Worm (Caenorhabditis elegans) whole organism, L4 larva: ENCODE data around the gene sru-2.

Experiments
- F26F4.8 ChIP-seq: fragments of 200-800 bp; sonication (Bioruptor generic); conservative IDR thresholded peaks from 2 replicates; pipeline ENCODE4 v1.3.6; 2022; ENCODE audit warnings: missing genetic modification characterization, missing compliant biosample characterization
- F37D6.2 ChIP-seq: sonication (generic microtip); optimal IDR thresholded peaks from 2 replicates; lab custom pipeline; 2016; ENCODE audit warnings: mild to moderate bottlenecking, missing genetic modification characterization, missing compliant biosample characterization
- F49E8.2 ChIP-seq: sonication (generic microtip); optimal IDR thresholded peaks from 2 replicates; lab custom pipeline; 2016; ENCODE audit warnings: missing compliant biosample characterization, mild to moderate bottlenecking, missing genetic modification characterization, borderline replicate concordance
- T20F7.1 ChIP-seq: fragments of 200-800 bp; sonication (Bioruptor generic); optimal IDR thresholded peaks from 2 replicates; lab custom pipeline; 2018; ENCODE audit warnings: mild to moderate bottlenecking, missing genetic modification characterization, missing compliant biosample characterization
- Y105C5A.15 ChIP-seq: fragments of 200-800 bp; sonication (Bioruptor generic); IDR thresholded peaks from 2 replicates; pipeline ENCODE4 v1.3.6; 2022; ENCODE audit warnings: missing genetic modification characterization, missing compliant biosample characterization
- Y48G9A.11 ChIP-seq: fragments of 200-800 bp; sonication (Bioruptor generic); IDR thresholded peaks from 2 replicates; pipeline ENCODE4 v1.3.6; 2022; ENCODE audit warnings: missing genetic modification reagents, missing genetic modification characterization, missing compliant biosample characterization
- Y5F2A.4 ChIP-seq: fragments of 200-800 bp; sonication (Bioruptor generic); optimal IDR thresholded peaks from 2 replicates; lab custom pipeline; 2018; ENCODE audit warnings: mild to moderate bottlenecking, missing genetic modification characterization, missing compliant biosample characterization
- aha-1 ChIP-seq: fragments of 150-350 bp; peaks from one replicate; lab custom pipeline; 2014; ENCODE audit warnings: missing biosample characterization, missing genetic modification characterization
- arid-1 ChIP-seq: fragments of 200-800 bp; sonication (Bioruptor generic); conservative IDR thresholded peaks from 2 replicates; pipeline ENCODE4 v1.3.6; 2022; ENCODE audit warnings: missing genetic modification reagents, missing genetic modification characterization, missing compliant biosample characterization
- ceh-32 ChIP-seq: sonication (generic microtip); optimal IDR thresholded peaks from 2 replicates; lab custom pipeline; 2016; ENCODE audit warnings: mild to moderate bottlenecking, missing genetic modification characterization, missing compliant biosample characterization; ENCODE audit not compliant: poor library complexity
- ceh-44 ChIP-seq: fragments of 200-800 bp; sonication (Bioruptor generic); IDR thresholded peaks from 2 replicates; pipeline ENCODE4 v1.3.6; 2022; ENCODE audit warnings: missing genetic modification reagents, missing genetic modification characterization, missing compliant biosample characterization
- ceh-62 ChIP-seq: sonication (generic microtip); optimal IDR thresholded peaks from 2 replicates; lab custom pipeline; 2017; ENCODE audit warnings: missing biosample characterization, missing genetic modification characterization
- ctbp-1 ChIP-seq: fragments of 200-800 bp; sonication (Bioruptor generic); IDR thresholded peaks from 2 replicates; pipeline ENCODE4 v1.3.6; 2022; ENCODE audit warnings: missing genetic modification reagents, missing genetic modification characterization, missing compliant biosample characterization
- daf-16 ChIP-seq, 3 experiments: sonication (generic microtip); optimal IDR thresholded peaks; 2 replicates each; lab custom pipeline; 2016 to 2017; ENCODE audit warnings: missing genetic modification characterization in 3 of 3, missing genetic modification reagents in 3 of 3, mild to moderate bottlenecking in 2 of 3, missing compliant biosample characterization in 2 of 3, missing biosample characterization in 1 of 3, moderate library complexity in 1 of 3
- daf-19 ChIP-seq: fragments of 200-800 bp; sonication (Bioruptor generic); conservative IDR thresholded peaks from 2 replicates; pipeline ENCODE4 v1.3.6; 2022; ENCODE audit warnings: missing genetic modification characterization, missing compliant biosample characterization
- daf-8 ChIP-seq: fragments of 200-800 bp; sonication (Bioruptor generic); IDR thresholded peaks from 2 replicates; pipeline ENCODE4 v1.3.6; 2022; ENCODE audit warnings: missing genetic modification characterization, missing compliant biosample characterization
- dmd-6 ChIP-seq: fragments of 200-800 bp; sonication (Bioruptor generic); IDR thresholded peaks from 2 replicates; pipeline ENCODE4 v1.3.6; 2022; ENCODE audit warnings: missing genetic modification reagents, missing genetic modification characterization, missing compliant biosample characterization
- dmd-9 ChIP-seq: fragments of 200-800 bp; sonication (Bioruptor generic); IDR thresholded peaks from 2 replicates; pipeline ENCODE4 v1.3.6; 2022; ENCODE audit warnings: missing genetic modification reagents, missing genetic modification characterization, missing compliant biosample characterization
- dpl-1 ChIP-seq: fragments of 150-350 bp; optimal IDR thresholded peaks from 2 replicates; lab custom pipeline; 2014; ENCODE audit warnings: missing biosample characterization, missing genetic modification reagents, missing genetic modification characterization
- duxl-1 ChIP-seq: sonication (generic microtip); optimal IDR thresholded peaks from 2 replicates; lab custom pipeline; 2016; ENCODE audit warnings: mild to moderate bottlenecking, missing genetic modification characterization, moderate library complexity, missing compliant biosample characterization; ENCODE audit not compliant: poor library complexity
- dve-1 ChIP-seq: sonication (generic microtip); optimal IDR thresholded peaks from 2 replicates; lab custom pipeline; 2017; ENCODE audit warnings: antibody characterized with exemption, mild to moderate bottlenecking, missing genetic modification characterization, missing compliant biosample characterization; ENCODE audit not compliant: insufficient read depth
- egl-27 ChIP-seq: sonication (generic microtip); optimal IDR thresholded peaks from 3 replicates; lab custom pipeline; 2017; ENCODE audit warnings: missing biosample characterization, missing genetic modification reagents, missing genetic modification characterization
- egl-43 ChIP-seq: fragments of 200-800 bp; sonication (Bioruptor generic); IDR thresholded peaks from 2 replicates; pipeline ENCODE4 v1.3.6; 2022; ENCODE audit warnings: missing genetic modification reagents, missing genetic modification characterization, missing compliant biosample characterization
- hlh-11 ChIP-seq: fragments of 200-800 bp; sonication (Bioruptor generic); optimal IDR thresholded peaks from 2 replicates; lab custom pipeline; 2018; ENCODE audit warnings: mild to moderate bottlenecking, missing genetic modification characterization, missing compliant biosample characterization
- hlh-30 ChIP-seq: sonication (generic microtip); optimal IDR thresholded peaks from 2 replicates; lab custom pipeline; 2017; ENCODE audit warnings: antibody characterized with exemption, mild to moderate bottlenecking, missing genetic modification characterization, missing compliant biosample characterization; ENCODE audit not compliant: insufficient read depth
- hmg-1.1 ChIP-seq: fragments of 200-800 bp; sonication (Bioruptor generic); IDR thresholded peaks from 2 replicates; pipeline ENCODE4 v1.3.6; 2022; ENCODE audit warnings: missing genetic modification reagents, missing genetic modification characterization, missing compliant biosample characterization
- lim-7 ChIP-seq: fragments of 200-800 bp; sonication (Bioruptor generic); IDR thresholded peaks from 2 replicates; pipeline ENCODE4 v1.3.6; 2022; ENCODE audit warnings: missing genetic modification characterization, missing compliant biosample characterization
- lsy-2 ChIP-seq, 2 experiments: fragments of 150-350 bp in 1 of 2; sonication (generic microtip) in 1 of 2; optimal IDR thresholded peaks; 2 replicates each; lab custom pipeline; 2014 to 2017; ENCODE audit warnings: missing biosample characterization in 2 of 2, missing genetic modification characterization in 2 of 2
- mep-1 ChIP-seq: fragments of 150-350 bp; sonication (generic microtip); optimal IDR thresholded peaks from 3 replicates; lab custom pipeline; 2014; ENCODE audit warnings: missing biosample characterization, missing genetic modification characterization
- mes-2 ChIP-seq: sonication (generic microtip); optimal IDR thresholded peaks from 2 replicates; lab custom pipeline; 2016; ENCODE audit warnings: missing genotype, mild to moderate bottlenecking, missing genetic modification characterization, missing compliant biosample characterization; ENCODE audit not compliant: poor library complexity, severe bottlenecking
- mxl-2 ChIP-seq: fragments of 200-800 bp; sonication (Bioruptor generic); conservative IDR thresholded peaks from 2 replicates; pipeline ENCODE4 v1.3.6; 2022; ENCODE audit warnings: missing genetic modification reagents, missing genetic modification characterization, missing compliant biosample characterization
- mxl-3 ChIP-seq: fragments of 200-800 bp; sonication (Bioruptor generic); optimal IDR thresholded peaks from 2 replicates; lab custom pipeline; 2018; ENCODE audit warnings: mild to moderate bottlenecking, missing genetic modification characterization, missing compliant biosample characterization
- nhr-10 ChIP-seq: fragments of 150-350 bp; optimal IDR thresholded peaks from 2 replicates; lab custom pipeline; 2014; ENCODE audit warnings: missing biosample characterization, missing genetic modification characterization
- nhr-102 ChIP-seq: sonication (generic microtip); optimal IDR thresholded peaks from 2 replicates; lab custom pipeline; 2016; ENCODE audit warnings: mild to moderate bottlenecking, missing genetic modification characterization, moderate library complexity, missing compliant biosample characterization
- nhr-11 ChIP-seq: fragments of 150-350 bp; optimal IDR thresholded peaks from 2 replicates; lab custom pipeline; 2014; ENCODE audit warnings: missing biosample characterization, missing genetic modification characterization
- nhr-41 ChIP-seq: fragments of 200-800 bp; sonication (Bioruptor generic); IDR thresholded peaks from 2 replicates; pipeline ENCODE4 v1.3.6; 2022; ENCODE audit warnings: missing genetic modification reagents, missing genetic modification characterization, missing compliant biosample characterization
- nhr-6 ChIP-seq: fragments of 150-350 bp; optimal IDR thresholded peaks from 2 replicates; lab custom pipeline; 2014; ENCODE audit warnings: missing biosample characterization, missing genetic modification characterization
- nhr-76 ChIP-seq: fragments of 150-350 bp; optimal IDR thresholded peaks from 2 replicates; lab custom pipeline; 2014; ENCODE audit warnings: missing biosample characterization, missing genetic modification characterization
- nhr-77 ChIP-seq: fragments of 150-350 bp; optimal IDR thresholded peaks from 2 replicates; lab custom pipeline; 2014; ENCODE audit warnings: missing biosample characterization, missing genetic modification characterization
- sdz-12 ChIP-seq: fragments of 200-800 bp; sonication (Bioruptor generic); optimal IDR thresholded peaks from 2 replicates; lab custom pipeline; 2018; ENCODE audit warnings: mild to moderate bottlenecking, missing genetic modification characterization, missing compliant biosample characterization
- set-16 ChIP-seq: fragments of 200-800 bp; sonication (Bioruptor generic); IDR thresholded peaks from 2 replicates; pipeline ENCODE4 v1.3.6; 2022; ENCODE audit warnings: missing genetic modification reagents, missing genetic modification characterization, missing compliant biosample characterization
- skn-1 ChIP-seq: fragments of 150-350 bp; optimal IDR thresholded peaks from 2 replicates; lab custom pipeline; 2014; ENCODE audit warnings: missing biosample characterization, missing genetic modification characterization
- snpc-1.2 ChIP-seq: fragments of 200-800 bp; sonication (Bioruptor generic); IDR thresholded peaks from 2 replicates; pipeline ENCODE4 v1.3.6; 2022; ENCODE audit warnings: missing genetic modification reagents, missing genetic modification characterization, missing compliant biosample characterization
- spr-1 ChIP-seq: sonication (generic microtip); optimal IDR thresholded peaks from 2 replicates; lab custom pipeline; 2016; ENCODE audit warnings: mild to moderate bottlenecking, missing genetic modification characterization, missing compliant biosample characterization
- tag-97 ChIP-seq: fragments of 200-800 bp; sonication (Bioruptor generic); IDR thresholded peaks from 2 replicates; pipeline ENCODE4 v1.3.6; 2022; ENCODE audit warnings: missing genetic modification characterization, missing compliant biosample characterization

Gene sru-2

ce11 chrIV:9523139-9523538, 37.1 kb downstream of the sru-2 start:
- TF ChIP-seq nhr-77 (tag; lab: Kevin White, UChicago) (no peak), mxl-3 (GFP tag; lab: Kevin White, UChicago) (no peak), nhr-11 (tag; lab: Kevin White, UChicago) (no peak), dmd-6 (GFP tag; lab: Robert Waterston, UW) (no peak), dmd-9 (no peak), nhr-102 (tag; lab: Kevin White, UChicago) (no peak), skn-1 (no peak), F49E8.2 (tag; lab: Kevin White, UChicago) (no peak), duxl-1 (tag; lab: Kevin White, UChicago) (no peak), ceh-62 (tag; lab: Kevin White, UChicago) (no peak)

ce11 chrIV:9524849-9525460, 38.9 kb downstream of the sru-2 start, which contains the start of gene ndua-5:
Gene ndua-5, minus strand, starts transcription at chrIV:9524899.
- TF ChIP-seq F26F4.8 (GFP tag; lab: Robert Waterston, UW) = no peak
- TF ChIP-seq aha-1 (tag; lab: Kevin White, UChicago) = peak; percentile 9
- TF ChIP-seq hmg-1.1 (GFP tag; lab: Robert Waterston, UW) = peak; percentile 38; the same call in 1 of the 2 replicates
- peak; percentile 34 for TF ChIP-seq dve-1 (tag; lab: Kevin White, UChicago)
- TF ChIP-seq Y48G9A.11 = peak; percentile 95
- TF ChIP-seq daf-19 (GFP tag; lab: Robert Waterston, UW) = no peak
- no peak for TF ChIP-seq lim-7 (GFP tag; lab: Robert Waterston, UW)
- TF ChIP-seq nhr-76 = no peak
- no peak for TF ChIP-seq mep-1 (tag; lab: Kevin White, UChicago)
- no peak for TF ChIP-seq tag-97 (GFP tag; lab: Robert Waterston, UW)
- peak in 1 of 2 experiments; percentile 62 for TF ChIP-seq lsy-2 (tag; optimal IDR thresholded peaks at IDR 0.05; lab: Kevin White, UChicago)
- no peak for TF ChIP-seq set-16 (GFP tag; lab: Robert Waterston, UW)
- peak; percentile 36 for TF ChIP-seq mes-2 (tag; lab: Kevin White, UChicago)
- no peak for TF ChIP-seq nhr-10 (tag; lab: Kevin White, UChicago)
- peak; percentile 88 for TF ChIP-seq dpl-1 (GFP tag; lab: Kevin White, UChicago)
- TF ChIP-seq Y5F2A.4 = no peak
- peak; percentile 56 for TF ChIP-seq nhr-6 (tag; lab: Kevin White, UChicago)
- TF ChIP-seq nhr-41 (GFP tag; lab: Robert Waterston, UW) = no peak
- peak; percentile 12 for TF ChIP-seq hlh-30
- no peak for TF ChIP-seq hlh-11
- TF ChIP-seq daf-16 (GFP tag; optimal IDR thresholded peaks at IDR 0.05; lab: Kevin White, UChicago) = no peak
- peak; percentile 40 for TF ChIP-seq daf-16 (tag; optimal IDR thresholded peaks at IDR 0.05; lab: Kevin White, UChicago)
- no peak for TF ChIP-seq daf-8
- peak; percentile 96 for TF ChIP-seq T20F7.1 (GFP tag; lab: Kevin White, UChicago)
- TF ChIP-seq ceh-32 (tag; lab: Kevin White, UChicago) = no peak

ce11 chrIV:9525682-9526416, 39.8 kb downstream of the sru-2 start, which contains the start of gene elo-1:
Gene elo-1, plus strand, starts transcription at chrIV:9526366.
- TF ChIP-seq egl-43 (GFP tag; lab: Robert Waterston, UW) (no peak), sdz-12 (no peak), F37D6.2 (tag; lab: Kevin White, UChicago) (no peak), snpc-1.2 (GFP tag; lab: Robert Waterston, UW) (no peak), hmg-1.1 (GFP tag; lab: Robert Waterston, UW) (0 out of 2 replicates have a peak, but pooled peaks have one; percentile 42), spr-1 (tag; lab: Kevin White, UChicago) (no peak), Y105C5A.15 (no peak), T20F7.1 (GFP tag; lab: Kevin White, UChicago) (peak; percentile 72), arid-1 (GFP tag; lab: Robert Waterston, UW) (no peak), dmd-9 (no peak), nhr-11 (tag; lab: Kevin White, UChicago) (no peak), dpl-1 (GFP tag; lab: Kevin White, UChicago) (peak; percentile 26), ceh-44 (GFP tag; lab: Robert Waterston, UW) (no peak), F49E8.2 (tag; lab: Kevin White, UChicago) (no peak), mxl-2 (GFP tag; lab: Robert Waterston, UW) (no peak), ceh-32 (tag; lab: Kevin White, UChicago) (no peak), ctbp-1 (no peak), egl-27 (tag; lab: Kevin White, UChicago) (no peak)
